Fruit fly (Drosophila melanogaster): ENCODE measurements around the gene CG5958.

- TF ChIP-seq wek (GFP tag; optimal IDR thresholded peaks at IDR 0.05) (no peak), shn (GFP tag; optimal IDR thresholded peaks at IDR 0.05) (no peak), CG1233 (GFP tag; optimal IDR thresholded peaks at IDR 0.05) (no peak), CG4404 (GFP tag; IDR thresholded peaks at IDR 0.05) (no peak), inv (GFP tag; IDR thresholded peaks at IDR 0.05; ENCODE audit: partially characterized antibody) (no peak)
Measured at dm6 chr2L:7419408-7420304, 13.7 kb downstream of the CG5958 start.
